Worm (Caenorhabditis elegans): ENCODE data around the gene trpp-12.

- TF ChIP-seq nhr-11 (tag; optimal IDR thresholded peaks at IDR 0.05) = no peak
- TF ChIP-seq tbx-2 (tag; optimal IDR thresholded peaks at IDR 0.05) = no peak
- no peak for TF ChIP-seq ama-1 (optimal IDR thresholded peaks at IDR 0.05)
- TF ChIP-seq ceh-30 (tag; optimal IDR thresholded peaks at IDR 0.05) = no peak
- no peak for TF ChIP-seq madf-2 (tag; optimal IDR thresholded peaks at IDR 0.05)
- no peak for TF ChIP-seq C38D4.7 (GFP tag; optimal IDR thresholded peaks at IDR 0.05)
- no peak for TF ChIP-seq pros-1 (tag; optimal IDR thresholded peaks at IDR 0.05)
- TF ChIP-seq tbx-7 (tag; optimal IDR thresholded peaks at IDR 0.05) = no peak
- no peak for TF ChIP-seq pqm-1 (tag; optimal IDR thresholded peaks at IDR 0.05)
- no peak for TF ChIP-seq C08G9.2 (tag; optimal IDR thresholded peaks at IDR 0.05)
- no peak for TF ChIP-seq unc-55 (GFP tag; optimal IDR thresholded peaks at IDR 0.05)
- no peak for TF ChIP-seq lin-11 (tag; optimal IDR thresholded peaks at IDR 0.05)
- no peak for TF ChIP-seq ceh-22 (tag; optimal IDR thresholded peaks at IDR 0.05)
- no peak for TF ChIP-seq ceh-31 (tag; optimal IDR thresholded peaks at IDR 0.05)
Measured at ce11 chrX:2419777-2420176, 10.3 kb downstream of the trpp-12 start, which contains the start of gene glr-7.
